Fruit fly (Drosophila melanogaster): ENCODE data around the gene stx.
A peak's percentile ranks its signal among the peaks of the same experiment; 100 is the strongest.

Gene stx

dm6 chrX:10737422-10738150, 7.2 kb downstream of the stx start (continued):
- TF ChIP-seq CG4730 (GFP tag; IDR thresholded peaks at IDR 0.05) (peak; percentile 81), CG32532 (GFP tag; IDR thresholded peaks at IDR 0.05) (peak; percentile 84), tap (tag; optimal IDR thresholded peaks at IDR 0.05) (peak; percentile 91), bowl (GFP tag; IDR thresholded peaks at IDR 0.05) (peak; percentile 70), gro (GFP tag; optimal IDR thresholded peaks at IDR 0.05) (peak; percentile 68), luna (GFP tag; optimal IDR thresholded peaks at IDR 0.05) (no peak), CG4854 (GFP tag; optimal IDR thresholded peaks at IDR 0.05) (peak; percentile 74), wek (GFP tag; optimal IDR thresholded peaks at IDR 0.05) (peak; percentile 73), ab (GFP tag; optimal IDR thresholded peaks at IDR 0.05) (peak; percentile 35), CG9876 (GFP tag; optimal IDR thresholded peaks at IDR 0.05) (peak; percentile 30), repo (GFP tag; optimal IDR thresholded peaks at IDR 0.05) (peak; percentile 59), sd (tag; optimal IDR thresholded peaks at IDR 0.05) (peak; percentile 60), lmd (GFP tag; IDR thresholded peaks at IDR 0.05) (peak; percentile 85), CG14441 (GFP tag; IDR thresholded peaks at IDR 0.05) (peak; percentile 86), row (GFP tag; IDR thresholded peaks at IDR 0.05) (peak; percentile 90), MTF-1 (GFP tag; optimal IDR thresholded peaks at IDR 0.05; ENCODE audit: borderline replicate concordance) (peak; percentile 74), Camta (GFP tag; optimal IDR thresholded peaks at IDR 0.05) (peak; percentile 70), CG6654 (GFP tag; optimal IDR thresholded peaks at IDR 0.05) (peak; percentile 73), Poxn (GFP tag; IDR thresholded peaks at IDR 0.05) (no peak), chinmo (GFP tag; IDR thresholded peaks at IDR 0.05; ENCODE audit: partially characterized antibody) (no peak), CG6683 (GFP tag; optimal IDR thresholded peaks at IDR 0.05) (peak; percentile 80), kay (GFP tag; optimal IDR thresholded peaks at IDR 0.05) (peak; percentile 22), wdn (GFP tag; IDR thresholded peaks at IDR 0.05) (peak; percentile 76), croc (GFP tag; conservative IDR thresholded peaks at IDR 0.05) (peak; percentile 79), bsh (GFP tag; optimal IDR thresholded peaks at IDR 0.05) (peak; percentile 49 to 95), mam (GFP tag; optimal IDR thresholded peaks at IDR 0.05) (peak; percentile 68), CG10274 (GFP tag; optimal IDR thresholded peaks at IDR 0.05) (peak; percentile 53), CG31441 (GFP tag; IDR thresholded peaks at IDR 0.05) (peak; percentile 92), peb (GFP tag; IDR thresholded peaks at IDR 0.05) (peak; percentile 85), CG11093 (GFP tag; IDR thresholded peaks at IDR 0.05) (peak; percentile 80; the same call in 2 of the 3 replicates), cas (GFP tag; IDR thresholded peaks at IDR 0.05) (no peak), shn (GFP tag; optimal IDR thresholded peaks at IDR 0.05) (peak; percentile 64), CG11456 (GFP tag; IDR thresholded peaks at IDR 0.05) (peak; percentile 89), Lpt (GFP tag; optimal IDR thresholded peaks at IDR 0.05) (no peak), ind (GFP tag; optimal IDR thresholded peaks at IDR 0.05) (peak; percentile 75), Hr78 (GFP tag; optimal IDR thresholded peaks at IDR 0.05) (peak in 1 of 2 experiments; percentile 68), CG8944 (GFP tag; optimal IDR thresholded peaks at IDR 0.05) (peak; percentile 55), pum (GFP tag; optimal IDR thresholded peaks at IDR 0.05) (peak; percentile 84), dpn (GFP tag; optimal IDR thresholded peaks at IDR 0.05) (peak; percentile 66 to 76), CG12071 (GFP tag; optimal IDR thresholded peaks at IDR 0.05) (peak; percentile 93), CG13424 (tag; optimal IDR thresholded peaks at IDR 0.05) (peak; percentile 89), CG7556 (GFP tag; optimal IDR thresholded peaks at IDR 0.05) (peak; percentile 91), Mes4 (GFP tag; optimal IDR thresholded peaks at IDR 0.05) (peak; percentile 85)

Measured in whole organism, embryonic.